Fruit fly (Drosophila melanogaster): Measurements from ENCODE around the gene Frq2.

Gene Frq2

dm6 chrX:18241267-18241666 lies 63.9 kb downstream of the Frq2 start:
- no peak for TF ChIP-seq dl (GFP tag; optimal IDR thresholded peaks at IDR 0.05; ENCODE audit: insufficient read depth in 1 of 2, partially characterized antibody in 2 of 2)
- no peak for TF ChIP-seq jim (GFP tag; optimal IDR thresholded peaks at IDR 0.05)
- no peak for TF ChIP-seq Sp1 (GFP tag; optimal IDR thresholded peaks at IDR 0.05)
- TF ChIP-seq N (GFP tag; optimal IDR thresholded peaks at IDR 0.05) = no peak
- TF ChIP-seq Hr83 (GFP tag; optimal IDR thresholded peaks at IDR 0.05; ENCODE audit: poor library complexity, severe bottlenecking) = no peak
- TF ChIP-seq Dif (GFP tag; optimal IDR thresholded peaks at IDR 0.05; ENCODE audit: partially characterized antibody) = no peak
- TF ChIP-seq usp (GFP tag; optimal IDR thresholded peaks at IDR 0.05) = no peak
- TF ChIP-seq rgr (GFP tag; optimal IDR thresholded peaks at IDR 0.05) = no peak
- no peak for TF ChIP-seq Myc (optimal IDR thresholded peaks at IDR 0.05)
- TF ChIP-seq Dfd (GFP tag; optimal IDR thresholded peaks at IDR 0.05) = no peak
- TF ChIP-seq pan (optimal IDR thresholded peaks at IDR 0.05) = no peak
- no peak for TF ChIP-seq Vsx2 (GFP tag; optimal IDR thresholded peaks at IDR 0.05; ENCODE audit: partially characterized antibody)
- TF ChIP-seq CG32264 (GFP tag; optimal IDR thresholded peaks at IDR 0.05) = no peak

- TF ChIP-seq N (GFP tag; optimal IDR thresholded peaks at IDR 0.05) = no peak
- no peak for TF ChIP-seq Jra (GFP tag; optimal IDR thresholded peaks at IDR 0.05)
- no peak for TF ChIP-seq dsf (GFP tag; optimal IDR thresholded peaks at IDR 0.05; ENCODE audit: borderline replicate concordance)
- TF ChIP-seq psq (GFP tag; optimal IDR thresholded peaks at IDR 0.05) = no peak
- TF ChIP-seq Hr78 (GFP tag; optimal IDR thresholded peaks at IDR 0.05) = no peak
- no peak for TF ChIP-seq dl (GFP tag; optimal IDR thresholded peaks at IDR 0.05; ENCODE audit: insufficient read depth in 1 of 2, partially characterized antibody in 2 of 2)
- no peak for TF ChIP-seq brk (GFP tag; optimal IDR thresholded peaks at IDR 0.05)
- no peak for TF ChIP-seq usp (GFP tag; optimal IDR thresholded peaks at IDR 0.05)
- TF ChIP-seq Hnf4 (GFP tag; optimal IDR thresholded peaks at IDR 0.05) = no peak
- no peak for TF ChIP-seq Myc (optimal IDR thresholded peaks at IDR 0.05)
- TF ChIP-seq Rel (GFP tag; optimal IDR thresholded peaks at IDR 0.05) = no peak
- no peak for TF ChIP-seq Rel (tag; optimal IDR thresholded peaks at IDR 0.05)
- TF ChIP-seq CG32264 (GFP tag; optimal IDR thresholded peaks at IDR 0.05) = no peak
- TF ChIP-seq sage (GFP tag; optimal IDR thresholded peaks at IDR 0.05) = no peak
- TF ChIP-seq pan (optimal IDR thresholded peaks at IDR 0.05) = no peak
- TF ChIP-seq Dif (GFP tag; optimal IDR thresholded peaks at IDR 0.05; ENCODE audit: partially characterized antibody) = no peak
These were observed 65.7 kb downstream of the Frq2 start, which contains the start of gene upd2 for dm6 chrX:18243184-18243375. Gene upd2 (minus strand): TSS chrX:18243284.

- TF ChIP-seq Jra (GFP tag; optimal IDR thresholded peaks at IDR 0.05) (no peak), Sp1 (GFP tag; optimal IDR thresholded peaks at IDR 0.05) (no peak), ey (GFP tag; optimal IDR thresholded peaks at IDR 0.05) (no peak), GATAd (GFP tag; optimal IDR thresholded peaks at IDR 0.05) (no peak), Mio (GFP tag; optimal IDR thresholded peaks at IDR 0.05) (no peak), Myc (optimal IDR thresholded peaks at IDR 0.05) (no peak), lola (GFP tag; optimal IDR thresholded peaks at IDR 0.05) (no peak), dl (GFP tag; optimal IDR thresholded peaks at IDR 0.05; ENCODE audit: insufficient read depth in 1 of 2, partially characterized antibody in 2 of 2) (peak in 1 of 2 experiments; percentile 62)
These were observed 66.2 kb downstream of the Frq2 start for dm6 chrX:18243376-18244272.

- peak; percentile 70 for TF ChIP-seq Dfd (GFP tag; optimal IDR thresholded peaks at IDR 0.05)
- no peak for TF ChIP-seq Jra (GFP tag; optimal IDR thresholded peaks at IDR 0.05)
These were observed 67.8 kb downstream of the Frq2 start for dm6 chrX:18245182-18245581.

- TF ChIP-seq dl (GFP tag; optimal IDR thresholded peaks at IDR 0.05; ENCODE audit: insufficient read depth in 1 of 2, partially characterized antibody in 2 of 2) (no peak), foxo (GFP tag; optimal IDR thresholded peaks at IDR 0.05) (no peak), Hnf4 (GFP tag; optimal IDR thresholded peaks at IDR 0.05) (no peak), lola (GFP tag; optimal IDR thresholded peaks at IDR 0.05) (no peak), Rel (GFP tag; optimal IDR thresholded peaks at IDR 0.05) (no peak), Rel (tag; optimal IDR thresholded peaks at IDR 0.05) (no peak), sage (GFP tag; optimal IDR thresholded peaks at IDR 0.05) (no peak), tai (GFP tag; optimal IDR thresholded peaks at IDR 0.05) (no peak), Dif (GFP tag; optimal IDR thresholded peaks at IDR 0.05; ENCODE audit: partially characterized antibody) (no peak), Hr78 (GFP tag; optimal IDR thresholded peaks at IDR 0.05) (no peak), rgr (GFP tag; optimal IDR thresholded peaks at IDR 0.05) (no peak), HLH106 (tag; optimal IDR thresholded peaks at IDR 0.05) (no peak), dsf (GFP tag; optimal IDR thresholded peaks at IDR 0.05; ENCODE audit: borderline replicate concordance) (no peak), Dfd (GFP tag; optimal IDR thresholded peaks at IDR 0.05) (no peak), pan (optimal IDR thresholded peaks at IDR 0.05) (no peak), Vsx2 (GFP tag; optimal IDR thresholded peaks at IDR 0.05; ENCODE audit: partially characterized antibody) (no peak), h (GFP tag; optimal IDR thresholded peaks at IDR 0.05) (no peak), CG32264 (GFP tag; optimal IDR thresholded peaks at IDR 0.05) (no peak), jim (GFP tag; optimal IDR thresholded peaks at IDR 0.05) (no peak), brk (GFP tag; optimal IDR thresholded peaks at IDR 0.05) (no peak), OdsH (GFP tag; optimal IDR thresholded peaks at IDR 0.05) (no peak)
These were observed 69.4 kb downstream of the Frq2 start for dm6 chrX:18246842-18247241.

All from whole organism, wandering third instar larva.